Fruit fly (Drosophila melanogaster) whole organism: ENCODE measurements around the gene CG13074.

Experiments used
- EcR ChIP-seq, 2 experiments: fragments of >200 bp; optimal IDR thresholded peaks; 2 replicates each; lab custom pipeline; 2017; ENCODE audit warnings: missing biosample characterization in 2 of 2, missing genetic modification characterization in 2 of 2, missing genetic modification reagents in 2 of 2
- pan ChIP-seq: fragments of >200 bp; optimal IDR thresholded peaks from 2 replicates; lab custom pipeline; 2017
- psq ChIP-seq: fragments of >200 bp; optimal IDR thresholded peaks from 2 replicates; lab custom pipeline; 2017
- usp ChIP-seq: fragments of >200 bp; optimal IDR thresholded peaks from 2 replicates; lab custom pipeline; 2017; ENCODE audit warnings: missing biosample characterization, missing genetic modification characterization, mixed read lengths

- no peak for TF ChIP-seq psq (lab: Kevin White, UChicago)
- no peak for TF ChIP-seq pan (lab: Kevin White, UChicago)
- no peak for TF ChIP-seq EcR (GFP tag; optimal IDR thresholded peaks at IDR 0.05; lab: Kevin White, UChicago)
- no peak for TF ChIP-seq usp (GFP tag; lab: Kevin White, UChicago)
These were observed 46.6 kb upstream of the CG13074 start, which contains the start of gene CG32152 for dm6 chr3L:16143685-16144539.
